Worm (Caenorhabditis elegans) whole organism, young adult: ENCODE data around the gene K09C8.8.
A peak's percentile ranks its signal among the peaks of the same experiment; 100 is the strongest.

Experiments
- B0019.2 ChIP-seq: fragments of 200-800 bp; sonication (Bioruptor generic); conservative IDR thresholded peaks from 2 replicates; pipeline ENCODE4 v1.3.6; 2022; ENCODE audit warnings: missing genetic modification reagents, missing genetic modification characterization, missing compliant biosample characterization
- B0035.1 ChIP-seq: sonication (generic microtip); optimal IDR thresholded peaks from 2 replicates; lab custom pipeline; 2016; ENCODE audit warnings: missing genetic modification characterization, mild to moderate bottlenecking, missing compliant biosample characterization, missing genotype, missing genetic modification reagents
- B0336.3 ChIP-seq: fragments of 200-800 bp; sonication (Bioruptor generic); IDR thresholded peaks from 2 replicates; pipeline ENCODE4 v1.3.6; 2022; ENCODE audit warnings: missing genetic modification characterization, missing compliant biosample characterization
- D2030.7 ChIP-seq: fragments of 200-800 bp; sonication (Bioruptor generic); IDR thresholded peaks from 2 replicates; pipeline ENCODE4 v1.3.6; 2022; ENCODE audit warnings: missing genetic modification reagents, missing genetic modification characterization, missing compliant biosample characterization
- F33H1.4 ChIP-seq: fragments of 200-800 bp; sonication (Bioruptor generic); IDR thresholded peaks from 2 replicates; pipeline ENCODE4 v1.3.6; 2022; ENCODE audit warnings: missing genetic modification reagents, missing genetic modification characterization, missing compliant biosample characterization
- F37B4.10 ChIP-seq: fragments of 200-800 bp; sonication (Bioruptor generic); IDR thresholded peaks from 2 replicates; pipeline ENCODE4 v1.3.6; 2022; ENCODE audit warnings: missing genetic modification characterization, missing compliant biosample characterization
- F55B11.4 ChIP-seq: sonication (generic microtip); optimal IDR thresholded peaks from 2 replicates; lab custom pipeline; 2016; ENCODE audit warnings: missing compliant biosample characterization, missing genetic modification characterization, borderline replicate concordance; ENCODE audit not compliant: insufficient read depth
- K11D2.4 ChIP-seq: fragments of 200-800 bp; sonication (Bioruptor generic); IDR thresholded peaks from 2 replicates; pipeline ENCODE4 v1.3.6; 2022; ENCODE audit warnings: missing genetic modification reagents, missing genetic modification characterization, missing compliant biosample characterization
- T26A5.8 ChIP-seq: sonication (generic microtip); optimal IDR thresholded peaks from 2 replicates; lab custom pipeline; 2016; ENCODE audit warnings: missing genetic modification characterization, missing compliant biosample characterization
- ZK185.1 ChIP-seq: sonication (generic microtip); optimal IDR thresholded peaks from 2 replicates; lab custom pipeline; 2016; ENCODE audit warnings: mild to moderate bottlenecking, missing genetic modification characterization, missing compliant biosample characterization; ENCODE audit not compliant: poor library complexity, severe bottlenecking
- attf-6 ChIP-seq: fragments of 200-800 bp; sonication (Bioruptor generic); IDR thresholded peaks from 2 replicates; pipeline ENCODE4 v1.3.6; 2022; ENCODE audit warnings: missing genetic modification reagents, missing genetic modification characterization, missing compliant biosample characterization
- bed-2 ChIP-seq: fragments of 200-800 bp; sonication (Bioruptor generic); IDR thresholded peaks from 2 replicates; pipeline ENCODE4 v1.3.6; 2022; ENCODE audit warnings: missing genetic modification reagents, missing genetic modification characterization, missing compliant biosample characterization
- ccch-3 ChIP-seq: fragments of 200-800 bp; sonication (Bioruptor generic); optimal IDR thresholded peaks from 2 replicates; lab custom pipeline; 2018; ENCODE audit warnings: mild to moderate bottlenecking, missing genetic modification characterization, missing compliant biosample characterization
- cebp-1 ChIP-seq, 2 experiments: fragments of 200-800 bp in 1 of 2; sonication (Bioruptor generic) in 1 of 2; sonication (generic microtip) in 1 of 2; IDR thresholded peaks in 1 of 2; optimal IDR thresholded peaks in 1 of 2; 2 replicates each; pipeline versions ENCODE4 v1.3.6 to Lab custom; 2017 to 2022; ENCODE audit warnings: missing compliant biosample characterization in 2 of 2, missing genetic modification characterization in 2 of 2, mild to moderate bottlenecking in 1 of 2, missing genetic modification reagents in 1 of 2, moderate library complexity in 1 of 2
- ceh-27 ChIP-seq: fragments of 200-800 bp; sonication (Bioruptor generic); optimal IDR thresholded peaks from 2 replicates; lab custom pipeline; 2018; ENCODE audit warnings: mild to moderate bottlenecking, missing genetic modification characterization, moderate library complexity, missing compliant biosample characterization
- ceh-58 ChIP-seq: fragments of 200-800 bp; sonication (Bioruptor generic); IDR thresholded peaks from 2 replicates; pipeline ENCODE4 v1.3.6; 2022; ENCODE audit warnings: missing genetic modification characterization, missing compliant biosample characterization
- efl-1 ChIP-seq: fragments of 150-350 bp; optimal IDR thresholded peaks from 2 replicates; lab custom pipeline; 2014; ENCODE audit warnings: missing biosample characterization, missing genetic modification reagents, missing genetic modification characterization
- ets-4 ChIP-seq: fragments of 200-800 bp; sonication (Bioruptor generic); optimal IDR thresholded peaks from 2 replicates; lab custom pipeline; 2018; ENCODE audit warnings: mild to moderate bottlenecking, missing genetic modification characterization, missing compliant biosample characterization
- gei-17 ChIP-seq: fragments of 200-800 bp; sonication (Bioruptor generic); optimal IDR thresholded peaks from 2 replicates; lab custom pipeline; 2018; ENCODE audit warnings: mild to moderate bottlenecking, missing genetic modification characterization, missing compliant biosample characterization
- hlh-26 ChIP-seq: fragments of 200-800 bp; sonication (Bioruptor generic); conservative IDR thresholded peaks from 2 replicates; pipeline ENCODE4 v1.3.6; 2022; ENCODE audit warnings: missing genetic modification reagents, missing genetic modification characterization, missing compliant biosample characterization
- hrde-1 ChIP-seq: sonication (generic microtip); optimal IDR thresholded peaks from 2 replicates; lab custom pipeline; 2016; ENCODE audit warnings: missing genetic modification characterization, mild to moderate bottlenecking, missing compliant biosample characterization, moderate library complexity, missing genotype, missing genetic modification reagents, borderline replicate concordance
- let-526 ChIP-seq: fragments of 200-800 bp; sonication (Bioruptor generic); IDR thresholded peaks from 2 replicates; pipeline ENCODE4 v1.3.6; 2022; ENCODE audit warnings: missing genetic modification reagents, missing genetic modification characterization, missing compliant biosample characterization
- madf-10 ChIP-seq: sonication (generic microtip); optimal IDR thresholded peaks from 2 replicates; lab custom pipeline; 2016; ENCODE audit warnings: mild to moderate bottlenecking, missing genetic modification characterization, missing compliant biosample characterization
- madf-6 ChIP-seq: fragments of 200-800 bp; sonication (Bioruptor generic); IDR thresholded peaks from 2 replicates; pipeline ENCODE4 v1.3.6; 2022; ENCODE audit warnings: missing genetic modification reagents, missing genetic modification characterization, missing compliant biosample characterization
- nfya-1 ChIP-seq: sonication (generic microtip); optimal IDR thresholded peaks from 2 replicates; lab custom pipeline; 2017; ENCODE audit warnings: antibody characterized with exemption, missing compliant biosample characterization, missing genetic modification characterization, borderline replicate concordance; ENCODE audit not compliant: insufficient read depth
- nfya-2 ChIP-seq: fragments of 200-800 bp; sonication (Bioruptor generic); IDR thresholded peaks from 2 replicates; pipeline ENCODE4 v1.3.6; 2022; ENCODE audit warnings: missing genetic modification reagents, missing genetic modification characterization, missing compliant biosample characterization
- nhr-80 ChIP-seq: sonication (generic microtip); optimal IDR thresholded peaks from 2 replicates; lab custom pipeline; 2016; ENCODE audit warnings: missing genetic modification characterization, missing compliant biosample characterization
- nhr-90 ChIP-seq: sonication (generic microtip); optimal IDR thresholded peaks from 2 replicates; lab custom pipeline; 2016; ENCODE audit warnings: missing genotype, mild to moderate bottlenecking, missing genetic modification characterization, missing compliant biosample characterization
- pha-4 ChIP-seq: fragments of 150-350 bp; sonication (generic microtip); optimal IDR thresholded peaks from 2 replicates; lab custom pipeline; 2014; ENCODE audit warnings: missing biosample characterization, missing genetic modification reagents, missing genetic modification characterization
- repo-1 ChIP-seq: sonication (generic microtip); optimal IDR thresholded peaks from 2 replicates; lab custom pipeline; 2017; ENCODE audit warnings: mild to moderate bottlenecking, missing genetic modification characterization, missing compliant biosample characterization
- sea-2 ChIP-seq: fragments of 200-800 bp; sonication (Bioruptor generic); IDR thresholded peaks from 2 replicates; pipeline ENCODE4 v1.3.6; 2022; ENCODE audit warnings: missing genetic modification characterization, missing compliant biosample characterization
- snpc-1.3 ChIP-seq: sonication (generic microtip); optimal IDR thresholded peaks from 2 replicates; lab custom pipeline; 2017; ENCODE audit warnings: missing genetic modification characterization, mild to moderate bottlenecking, missing compliant biosample characterization, antibody characterized with exemption, moderate library complexity, missing genotype, missing genetic modification reagents; ENCODE audit not compliant: insufficient read depth
- snpc-4 ChIP-seq, 5 experiments: fragments of 150-350 bp in 1 of 5; sonication (generic microtip) in 4 of 5; optimal IDR thresholded peaks; 2 replicates each; lab custom pipeline; 2014 to 2018; ENCODE audit warnings: missing genetic modification characterization in 5 of 5, missing biosample characterization in 3 of 5, antibody characterized with exemption in 2 of 5, mild to moderate bottlenecking in 2 of 5, missing compliant biosample characterization in 2 of 5, missing genotype in 2 of 5, moderate library complexity in 2 of 5, missing genetic modification reagents in 1 of 5
- tlf-1 ChIP-seq: fragments of 200-800 bp; sonication (Bioruptor generic); optimal IDR thresholded peaks from 2 replicates; lab custom pipeline; 2018; ENCODE audit warnings: mild to moderate bottlenecking, missing genetic modification characterization, missing compliant biosample characterization
- unc-130 ChIP-seq: sonication (generic microtip); optimal IDR thresholded peaks from 2 replicates; lab custom pipeline; 2016; ENCODE audit warnings: missing genetic modification reagents, missing genetic modification characterization, missing compliant biosample characterization
- zim-3 ChIP-seq: sonication (generic microtip); optimal IDR thresholded peaks from 2 replicates; lab custom pipeline; 2017; ENCODE audit warnings: mild to moderate bottlenecking, missing genetic modification characterization, moderate library complexity, missing compliant biosample characterization
- ztf-18 ChIP-seq: sonication (generic microtip); optimal IDR thresholded peaks from 2 replicates; lab custom pipeline; 2016; ENCODE audit warnings: missing genotype, mild to moderate bottlenecking, missing genetic modification characterization, missing compliant biosample characterization
- ztf-26 ChIP-seq: sonication (generic microtip); optimal IDR thresholded peaks from 2 replicates; lab custom pipeline; 2017; ENCODE audit warnings: missing genetic modification characterization, missing compliant biosample characterization
- ztf-6 ChIP-seq: fragments of 200-800 bp; sonication (Bioruptor generic); IDR thresholded peaks from 2 replicates; pipeline ENCODE4 v1.3.6; 2022; ENCODE audit warnings: missing genetic modification reagents, missing genetic modification characterization, missing compliant biosample characterization

The K09C8.8 gene

DNA sequence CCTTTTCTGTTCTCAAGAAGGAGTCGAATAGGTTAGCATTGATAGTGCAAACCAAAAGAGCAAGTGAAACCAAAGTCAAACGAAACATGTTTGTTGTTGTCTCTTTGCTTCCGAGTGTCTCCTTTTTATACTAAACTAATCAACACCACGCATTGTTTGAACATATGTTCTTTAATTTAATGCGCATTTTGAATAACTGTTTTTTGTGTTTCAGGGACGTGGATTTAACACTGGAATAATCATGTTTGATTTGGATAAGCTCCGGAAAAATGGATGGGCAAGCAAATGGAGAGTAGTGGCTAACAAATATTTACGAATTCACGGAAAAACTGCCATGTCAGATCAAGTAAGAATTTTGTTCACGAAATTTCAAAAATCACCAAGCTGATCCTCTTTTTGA is 3.0 kb upstream of the K09C8.8 start, which contains the start of gene K09C8.9:
TSS of gene K09C8.9 (minus strand) at position 101 of the 400 bp plus-strand sequence.
- TF ChIP-seq F33H1.4 (GFP tag; lab: Robert Waterston, UW) (no peak), zim-3 (no peak), nfya-1 (no peak), B0336.3 (no peak), pha-4 (tag; lab: Kevin White, UChicago) (no peak), madf-6 (no peak), unc-130 (GFP tag; lab: Kevin White, UChicago) (no peak), ztf-6 (GFP tag; lab: Robert Waterston, UW) (no peak), hrde-1 (tag; lab: Kevin White, UChicago) (no peak), sea-2 (GFP tag; lab: Robert Waterston, UW) (no peak)

DNA sequence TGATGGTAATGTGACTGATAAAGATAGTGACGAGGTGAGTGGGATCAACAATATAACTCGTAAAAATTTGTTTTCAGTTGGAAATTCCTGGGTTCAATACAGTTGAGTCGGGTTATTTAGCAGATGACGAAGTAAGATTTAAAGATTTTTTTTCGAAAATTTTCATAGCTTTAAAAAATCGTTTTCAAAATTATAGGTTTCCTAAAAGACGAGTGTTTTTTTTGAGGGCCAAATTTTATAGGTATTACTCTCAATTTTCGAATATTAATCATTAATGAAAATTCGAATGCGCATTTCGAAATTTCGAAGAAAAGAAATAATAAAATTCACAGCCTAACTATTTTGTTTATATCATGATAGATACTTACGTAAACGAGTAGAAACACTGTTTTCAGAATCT is 389 bp downstream of the K09C8.8 start:
- TF ChIP-seq tlf-1 (GFP tag; lab: Kevin White, UChicago) (no peak), ztf-18 (tag; lab: Kevin White, UChicago) (no peak)
- TF ChIP-seq, all 124 proteins: peak for 0

DNA sequence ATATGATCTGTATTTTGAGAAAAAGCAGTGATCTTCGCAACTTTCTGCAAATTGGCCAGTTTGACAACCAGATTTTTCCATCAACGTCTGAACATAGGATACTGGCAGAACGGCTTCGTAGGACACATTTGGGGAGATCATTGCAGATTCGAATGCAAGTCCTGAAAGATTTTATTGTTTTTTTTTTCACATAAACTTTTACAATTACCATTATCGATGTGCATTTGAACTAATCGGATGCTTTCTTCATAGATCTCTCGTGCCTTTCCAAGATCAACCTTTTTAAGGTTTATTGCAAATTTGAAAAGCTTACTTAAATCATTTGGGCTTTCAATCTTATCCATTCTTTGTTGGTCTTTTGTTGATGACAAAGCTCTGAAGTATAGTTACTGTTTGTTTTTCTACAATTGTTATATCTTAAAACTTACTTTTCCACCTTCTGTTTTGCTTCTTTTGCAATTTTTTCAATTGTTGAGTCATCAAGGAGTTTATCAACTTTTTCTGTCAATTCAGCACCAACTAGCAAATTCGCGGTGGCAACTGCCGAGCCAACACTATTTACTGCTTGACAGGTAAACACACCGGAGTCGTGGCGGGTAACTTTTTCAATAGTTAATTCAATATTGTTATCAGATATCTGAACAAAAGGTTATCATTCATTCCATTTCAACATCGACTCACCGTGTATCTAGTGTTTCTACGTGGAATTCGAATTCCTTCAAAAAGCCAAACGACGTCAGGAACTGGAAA is 5.9 kb downstream of the K09C8.8 start:
- no peak for TF ChIP-seq B0035.1
- TF ChIP-seq F55B11.4 (tag; lab: Kevin White, UChicago): no peak
- no peak for TF ChIP-seq snpc-4 (GFP tag; optimal IDR thresholded peaks at IDR 0.05; lab: Kevin White, UChicago)
- no peak for TF ChIP-seq snpc-4 (tag; optimal IDR thresholded peaks at IDR 0.05; lab: Kevin White, UChicago)
- TF ChIP-seq repo-1 (tag; lab: Kevin White, UChicago): no peak
- TF ChIP-seq snpc-1.3 (tag; lab: Kevin White, UChicago): no peak
- TF ChIP-seq ZK185.1 (tag; lab: Kevin White, UChicago): no peak
- no peak for TF ChIP-seq let-526 (GFP tag; lab: Robert Waterston, UW)
- TF ChIP-seq ets-4 (GFP tag; lab: Kevin White, UChicago): no peak
- TF ChIP-seq ccch-3 (GFP tag; lab: Kevin White, UChicago): no peak
- no peak for TF ChIP-seq madf-6
- TF ChIP-seq D2030.7 (GFP tag; lab: Robert Waterston, UW): no peak

DNA sequence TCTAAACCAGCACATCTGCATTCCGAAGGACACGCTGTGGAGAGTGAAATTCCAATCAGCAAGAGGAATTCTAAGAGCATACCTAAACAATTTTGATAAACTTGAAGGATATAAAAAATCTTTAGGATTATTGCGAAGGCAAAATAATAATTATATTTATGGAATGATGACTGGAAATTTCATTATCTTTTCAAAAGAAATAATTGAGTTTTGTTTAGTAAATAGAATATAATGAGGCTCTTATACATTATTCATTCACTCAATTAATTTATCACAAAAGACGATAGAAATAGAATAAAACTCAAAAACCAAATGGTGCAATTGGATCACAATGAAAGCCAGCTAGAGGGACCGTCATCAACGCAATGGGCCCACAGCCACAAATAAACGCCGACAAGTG is 8.5 kb downstream of the K09C8.8 start, which contains the start of gene pxn-2:
TSS of gene pxn-2 (minus strand) at position 101 of the 400 bp plus-strand sequence.
- TF ChIP-seq F37B4.10 (GFP tag; lab: Robert Waterston, UW) (no peak), B0019.2 (GFP tag; lab: Robert Waterston, UW) (no peak), ztf-26 (tag; lab: Kevin White, UChicago) (no peak), efl-1 (no peak)

DNA sequence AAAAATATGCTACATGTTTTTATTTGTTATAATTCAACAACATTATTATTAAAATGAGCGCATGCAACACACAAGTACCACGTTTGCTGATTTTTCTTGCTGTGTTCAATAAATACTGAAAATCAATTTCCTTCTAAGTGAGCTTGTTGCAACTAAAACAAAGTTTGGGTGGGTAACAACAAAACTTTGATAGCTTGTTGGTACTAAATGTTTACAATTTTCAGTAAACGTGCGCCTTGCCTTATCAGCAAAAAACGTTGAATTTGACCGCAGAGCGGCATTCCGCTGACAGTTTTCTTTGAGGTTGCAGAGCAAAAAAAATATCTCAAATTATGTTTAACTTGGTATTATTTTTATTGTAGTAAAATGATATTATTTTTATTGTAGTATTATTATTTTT is 10.6 kb downstream of the K09C8.8 start:
- no peak for TF ChIP-seq hlh-26
- peak; percentile 10 for TF ChIP-seq nhr-80 (tag; lab: Kevin White, UChicago)

ce11 chrX:10982051-10982450 is 11.3 kb downstream of the K09C8.8 start, which contains the start of gene ver-4:
Gene ver-4 (plus strand): TSS chrX:10982351.
- TF ChIP-seq nfya-2 (GFP tag; lab: Robert Waterston, UW): no peak
- no peak for TF ChIP-seq attf-6 (GFP tag; lab: Robert Waterston, UW)
- TF ChIP-seq K11D2.4: no peak
- no peak for TF ChIP-seq ztf-26 (tag; lab: Kevin White, UChicago)
- no peak for TF ChIP-seq nhr-90 (tag; lab: Kevin White, UChicago)
- TF ChIP-seq cebp-1 (GFP tag; IDR thresholded peaks at IDR 0.05; lab: Robert Waterston, UW): no peak
- TF ChIP-seq cebp-1 (tag; optimal IDR thresholded peaks at IDR 0.05; lab: Kevin White, UChicago): no peak
- no peak for TF ChIP-seq madf-10 (tag; lab: Kevin White, UChicago)
- TF ChIP-seq ceh-27 (GFP tag; lab: Kevin White, UChicago): no peak
- no peak for TF ChIP-seq bed-2 (GFP tag; lab: Robert Waterston, UW)
- TF ChIP-seq gei-17 (GFP tag; lab: Kevin White, UChicago): no peak
- TF ChIP-seq ceh-58: no peak
- no peak for TF ChIP-seq T26A5.8 (tag; lab: Kevin White, UChicago)
